Worm (Caenorhabditis elegans): Measurements from ENCODE around the gene cest-12.
A peak's percentile ranks its signal among the peaks of the same experiment; 100 is the strongest.

The cest-12 gene

DNA sequence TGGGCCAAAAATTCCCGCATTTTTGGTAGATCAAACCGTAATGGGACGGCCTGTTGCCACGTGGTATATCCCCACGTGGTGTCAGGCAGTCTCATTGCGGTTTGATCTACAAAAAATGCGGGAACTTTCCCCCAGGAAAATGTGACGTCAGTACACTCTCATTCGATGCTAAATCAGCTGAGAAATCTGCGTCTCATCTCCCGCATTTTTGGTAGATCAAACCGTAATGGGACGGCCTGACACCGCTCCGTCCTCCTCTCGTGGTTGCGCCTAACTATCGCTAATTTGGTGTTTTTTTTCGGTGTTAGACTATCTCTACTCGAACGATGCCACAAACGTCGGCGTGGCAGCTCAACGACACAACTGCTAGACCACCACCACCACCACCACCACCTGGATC, 45.9 kb downstream of the cest-12 start, which contains the start of gene zyg-8:
TSS of gene zyg-8 (plus strand) at position 301 of the 400 bp plus-strand sequence.
- TF ChIP-seq ceh-36 (tag; optimal IDR thresholded peaks at IDR 0.05) (no peak), hmg-4 (GFP tag; optimal IDR thresholded peaks at IDR 0.05) (no peak), ets-7 (tag; optimal IDR thresholded peaks at IDR 0.05) (no peak), ama-1 (optimal IDR thresholded peaks at IDR 0.05) (no peak), tbx-37 (GFP tag; conservative IDR thresholded peaks at IDR 0.05) (no peak), F13C5.2 (tag; optimal IDR thresholded peaks at IDR 0.05) (no peak), scrt-1 (GFP tag; IDR thresholded peaks at IDR 0.05) (no peak), tbx-11 (GFP tag; IDR thresholded peaks at IDR 0.05) (no peak)

DNA sequence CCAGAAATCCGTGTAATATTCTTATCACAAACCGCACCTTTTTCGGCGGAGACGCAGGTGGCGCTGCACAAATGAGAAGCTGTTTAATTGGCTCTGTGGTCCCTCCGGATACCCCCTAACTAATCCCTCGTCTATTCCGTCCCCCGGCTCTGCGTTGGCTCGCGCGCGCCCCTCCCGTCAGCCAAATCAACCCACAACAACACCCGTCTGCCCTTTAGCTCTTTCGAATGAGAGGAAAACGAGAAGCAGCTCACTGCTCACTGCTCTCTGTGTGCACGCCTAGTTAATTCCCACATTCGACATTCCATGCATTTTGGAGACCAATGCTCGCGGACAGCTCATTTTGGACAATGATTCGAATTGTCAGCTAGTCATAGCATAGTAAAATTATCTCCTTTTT, 47.2 kb downstream of the cest-12 start:
- TF ChIP-seq B0310.2 (tag; optimal IDR thresholded peaks at IDR 0.05) (no peak), scrt-1 (GFP tag; IDR thresholded peaks at IDR 0.05) (no peak), pes-1 (GFP tag; IDR thresholded peaks at IDR 0.05) (no peak), ceh-36 (tag; optimal IDR thresholded peaks at IDR 0.05) (peak; percentile 4), ceh-13 (GFP tag; optimal IDR thresholded peaks at IDR 0.05) (no peak)

DNA sequence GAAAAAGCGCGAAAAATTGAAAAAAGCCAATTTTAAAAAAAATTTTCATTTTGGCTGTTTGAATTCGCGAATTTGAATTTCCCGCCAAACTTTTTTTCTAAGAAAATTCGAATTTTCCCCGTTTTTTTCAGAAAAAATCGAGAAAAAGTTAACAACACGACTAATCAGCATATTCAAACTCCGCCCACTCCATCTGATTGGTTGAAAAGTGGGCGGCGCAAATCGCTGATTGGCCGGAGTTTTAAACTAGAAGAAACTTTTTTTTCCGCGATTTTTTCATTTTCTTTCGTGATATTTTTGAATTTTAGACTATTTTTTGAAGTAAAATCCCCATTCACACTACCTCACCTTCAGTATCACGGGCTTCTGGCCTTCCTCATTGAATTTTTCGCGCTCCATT, 47.8 kb downstream of the cest-12 start:
- TF ChIP-seq tbx-11 (GFP tag; IDR thresholded peaks at IDR 0.05), result no peak
- TF ChIP-seq hmbx-1 (tag; optimal IDR thresholded peaks at IDR 0.05), result no peak
- TF ChIP-seq flt-1 (GFP tag; IDR thresholded peaks at IDR 0.05), result no peak
- TF ChIP-seq pes-1 (GFP tag; IDR thresholded peaks at IDR 0.05), result no peak
- no peak for TF ChIP-seq F13C5.2 (tag; optimal IDR thresholded peaks at IDR 0.05)
- TF ChIP-seq tra-4 (tag; optimal IDR thresholded peaks at IDR 0.05), result no peak
- TF ChIP-seq hnd-1 (tag; optimal IDR thresholded peaks at IDR 0.05), result no peak
- TF ChIP-seq ceh-13 (GFP tag; optimal IDR thresholded peaks at IDR 0.05), result no peak
- no peak for TF ChIP-seq hmg-4 (GFP tag; optimal IDR thresholded peaks at IDR 0.05)
- TF ChIP-seq aly-1 (tag; optimal IDR thresholded peaks at IDR 0.05), result no peak
- TF ChIP-seq ets-7 (tag; optimal IDR thresholded peaks at IDR 0.05), result no peak

DNA sequence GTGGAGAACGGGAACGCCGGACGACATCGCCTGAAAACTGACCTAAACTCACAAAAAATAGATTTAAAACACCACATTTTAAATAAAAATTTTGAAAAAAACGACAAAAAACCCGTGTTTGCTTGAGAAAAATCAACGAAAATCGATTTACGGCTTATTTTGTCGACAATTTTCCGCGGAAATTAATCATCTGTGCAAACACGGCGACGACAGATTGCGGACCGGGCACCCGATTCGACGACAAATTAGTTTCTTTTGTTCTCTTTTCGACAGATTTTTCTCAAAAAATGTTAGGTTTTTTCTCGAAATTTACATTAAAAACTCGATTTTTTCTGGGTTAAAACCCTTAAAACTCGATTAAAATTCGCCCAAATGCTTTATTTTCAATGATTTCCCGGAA, 48.9 kb downstream of the cest-12 start, which contains the start of gene arx-3:
TSS of gene arx-3 (minus strand) at position 30 of the 400 bp plus-strand sequence.
- TF ChIP-seq F13C5.2 (tag; optimal IDR thresholded peaks at IDR 0.05) (peak; percentile 5), flt-1 (GFP tag; IDR thresholded peaks at IDR 0.05) (no peak), hnd-1 (tag; optimal IDR thresholded peaks at IDR 0.05) (no peak), pes-1 (GFP tag; IDR thresholded peaks at IDR 0.05) (no peak), ceh-36 (tag; optimal IDR thresholded peaks at IDR 0.05) (no peak), hmbx-1 (tag; optimal IDR thresholded peaks at IDR 0.05) (no peak), hmg-4 (GFP tag; optimal IDR thresholded peaks at IDR 0.05) (no peak), ama-1 (optimal IDR thresholded peaks at IDR 0.05) (no peak), sea-1 (GFP tag; conservative IDR thresholded peaks at IDR 0.05) (no peak)

DNA sequence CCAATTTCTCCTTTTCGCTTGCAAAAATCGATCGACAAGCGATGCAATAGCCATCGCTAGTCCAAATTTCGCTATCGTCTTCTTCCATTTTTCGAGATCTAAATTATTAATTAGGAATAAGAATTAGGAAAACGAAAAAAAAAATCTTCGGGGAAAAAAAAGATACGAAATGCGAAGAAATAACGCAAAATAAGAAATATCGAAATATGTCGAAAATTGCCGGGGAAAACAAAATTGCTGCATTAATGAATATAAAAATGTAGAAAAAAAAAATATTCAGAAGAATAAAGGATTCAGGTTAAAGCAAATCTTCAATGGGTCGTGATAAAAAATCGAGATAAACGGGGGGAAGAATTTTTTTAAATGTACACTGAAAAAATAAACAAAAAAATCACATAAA, 55.1 kb downstream of the cest-12 start, which contains the start of gene Y79H2A.3:
TSS of gene Y79H2A.3 (minus strand) at position 101 of the 400 bp plus-strand sequence.
- TF ChIP-seq tbx-11 (GFP tag; IDR thresholded peaks at IDR 0.05), result no peak
- TF ChIP-seq hmbx-1 (tag; optimal IDR thresholded peaks at IDR 0.05), result no peak
- TF ChIP-seq scrt-1 (GFP tag; IDR thresholded peaks at IDR 0.05), result no peak
- TF ChIP-seq ama-1 (optimal IDR thresholded peaks at IDR 0.05), result no peak
- TF ChIP-seq tra-4 (tag; optimal IDR thresholded peaks at IDR 0.05), result no peak
- TF ChIP-seq F13C5.2 (tag; optimal IDR thresholded peaks at IDR 0.05), result no peak
- TF ChIP-seq sea-1 (GFP tag; conservative IDR thresholded peaks at IDR 0.05), result no peak
- no peak for TF ChIP-seq flt-1 (GFP tag; IDR thresholded peaks at IDR 0.05)
- TF ChIP-seq ceh-36 (tag; optimal IDR thresholded peaks at IDR 0.05), result no peak
- no peak for TF ChIP-seq pes-1 (GFP tag; IDR thresholded peaks at IDR 0.05)
- no peak for TF ChIP-seq hmg-4 (GFP tag; optimal IDR thresholded peaks at IDR 0.05)
- no peak for TF ChIP-seq tbx-37 (GFP tag; conservative IDR thresholded peaks at IDR 0.05)
- TF ChIP-seq aly-1 (tag; optimal IDR thresholded peaks at IDR 0.05), result no peak
- no peak for TF ChIP-seq ceh-13 (GFP tag; optimal IDR thresholded peaks at IDR 0.05)

Measured in whole organism, early embryonic.